Worm (Caenorhabditis elegans) whole organism, mixed stage, embryonic: Measurements from ENCODE around the gene Y7A9A.1.

ENCODE experiments used
- ces-1 ChIP-seq: fragments of 150-350 bp; optimal IDR thresholded peaks from 2 replicates; lab custom pipeline; 2014; ENCODE audit warnings: missing biosample characterization, missing genetic modification reagents, missing genetic modification characterization
- lin-13 ChIP-seq: fragments of 150-350 bp; optimal IDR thresholded peaks from 2 replicates; lab custom pipeline; 2014; ENCODE audit warnings: missing biosample characterization, missing genetic modification characterization
- mep-1 ChIP-seq: fragments of 150-350 bp; optimal IDR thresholded peaks from 2 replicates; lab custom pipeline; 2017; ENCODE audit warnings: missing biosample characterization, missing genetic modification reagents, missing genetic modification characterization, inconsistent platforms
- nhr-237 ChIP-seq: fragments of 150-350 bp; optimal IDR thresholded peaks from 2 replicates; lab custom pipeline; 2014; ENCODE audit warnings: missing biosample characterization, missing genetic modification characterization
- pha-4 ChIP-seq: fragments of 150-350 bp; optimal IDR thresholded peaks from 2 replicates; lab custom pipeline; 2018; ENCODE audit warnings: missing biosample characterization, missing genetic modification reagents, missing genetic modification characterization
- unc-120 ChIP-seq: sonication (generic microtip); optimal IDR thresholded peaks from 2 replicates; lab custom pipeline; 2017; ENCODE audit warnings: missing genetic modification characterization, missing compliant biosample characterization; ENCODE audit not compliant: poor library complexity, severe bottlenecking

ce11 chrIV:16180898-16181482 lies 15.8 kb upstream of the Y7A9A.1 start:
- no peak for TF ChIP-seq nhr-237 (tag; lab: Kevin White, UChicago)
- TF ChIP-seq mep-1, result no peak
- no peak for TF ChIP-seq ces-1 (GFP tag; lab: Kevin White, UChicago)
- no peak for TF ChIP-seq pha-4 (tag; lab: Kevin White, UChicago)
- no peak for TF ChIP-seq lin-13 (tag; lab: Kevin White, UChicago)
- no peak for TF ChIP-seq unc-120 (tag; lab: Kevin White, UChicago)
